Worm (Caenorhabditis elegans): ENCODE measurements around the gene H35N09.2.
A peak's percentile ranks its signal among the peaks of the same experiment; 100 is the strongest.
"Not testable (repeated sequence)": the region's sequence is repeated elsewhere in the genome, so short reads cannot be mapped to it uniquely, and the experiment has no call there.

The H35N09.2 gene

ce11 chrX:8612278-8612677 is 7.4 kb upstream of the H35N09.2 start:
- TF ChIP-seq unc-39 (tag; optimal IDR thresholded peaks at IDR 0.05) (no peak), Y55F3AM.14 (GFP tag; optimal IDR thresholded peaks at IDR 0.05) (no peak), nhr-237 (tag; optimal IDR thresholded peaks at IDR 0.05) (no peak), sma-3 (GFP tag; optimal IDR thresholded peaks at IDR 0.05) (no peak), lin-13 (GFP tag; optimal IDR thresholded peaks at IDR 0.05) (no peak), ceh-16 (tag; optimal IDR thresholded peaks at IDR 0.05) (no peak), nhr-25 (tag; optimal IDR thresholded peaks at IDR 0.05) (no peak), egl-27 (tag; optimal IDR thresholded peaks at IDR 0.05) (no peak), alr-1 (tag; optimal IDR thresholded peaks at IDR 0.05) (no peak), C34F6.9 (tag; optimal IDR thresholded peaks at IDR 0.05) (no peak)

- not testable (repeated sequence) for TF ChIP-seq ztf-11 (tag; optimal IDR thresholded peaks at IDR 0.05); sma-9 (GFP tag; optimal IDR thresholded peaks at IDR 0.05); sma-9 (tag; optimal IDR thresholded peaks at IDR 0.05); sma-3 (GFP tag; optimal IDR thresholded peaks at IDR 0.05)
Observed at ce11 chrX:8610606-8611005, 5.7 kb upstream of the H35N09.2 start, which contains the start of gene K01A12.4. Gene K01A12.4, plus strand, starts transcription at chrX:8610906.

ce11 chrX:8608756-8609155 is 3.9 kb upstream of the H35N09.2 start:
- TF ChIP-seq blmp-1 (tag; optimal IDR thresholded peaks at IDR 0.05; ENCODE audit: insufficient read depth): no peak
- TF ChIP-seq peb-1 (tag; optimal IDR thresholded peaks at IDR 0.05): no peak
- TF ChIP-seq nhr-25 (tag; optimal IDR thresholded peaks at IDR 0.05): no peak
- no peak for TF ChIP-seq mab-5 (tag; optimal IDR thresholded peaks at IDR 0.05)
- TF ChIP-seq zag-1 (tag; optimal IDR thresholded peaks at IDR 0.05): no peak
- TF ChIP-seq sma-9 (GFP tag; optimal IDR thresholded peaks at IDR 0.05): peak; percentile 48
- TF ChIP-seq sma-9 (tag; optimal IDR thresholded peaks at IDR 0.05): no peak
- peak; percentile 9 for TF ChIP-seq fos-1 (tag; optimal IDR thresholded peaks at IDR 0.05)
- TF ChIP-seq mdl-1 (tag; optimal IDR thresholded peaks at IDR 0.05): no peak
- TF ChIP-seq unc-62 (GFP tag; optimal IDR thresholded peaks at IDR 0.05): no peak
- TF ChIP-seq nhr-21 (tag; optimal IDR thresholded peaks at IDR 0.05): peak; percentile 8
- no peak for TF ChIP-seq unc-39 (tag; optimal IDR thresholded peaks at IDR 0.05)
- no peak for TF ChIP-seq ztf-1 (GFP tag; conservative IDR thresholded peaks at IDR 0.05)
- TF ChIP-seq F13H6.1 (tag; optimal IDR thresholded peaks at IDR 0.05): peak; percentile 27
- TF ChIP-seq lin-39 (tag; optimal IDR thresholded peaks at IDR 0.05): no peak
- peak; percentile 29 for TF ChIP-seq nhr-129 (tag; optimal IDR thresholded peaks at IDR 0.05)
- TF ChIP-seq gmeb-1 (tag; optimal IDR thresholded peaks at IDR 0.05): peak; percentile 59
- TF ChIP-seq nhr-6 (tag; optimal IDR thresholded peaks at IDR 0.05): no peak
- TF ChIP-seq lsy-2 (tag; optimal IDR thresholded peaks at IDR 0.05): peak in 1 of 2 experiments; percentile 42
- no peak for TF ChIP-seq ztf-11 (tag; optimal IDR thresholded peaks at IDR 0.05)
- no peak for TF ChIP-seq ceh-16 (tag; optimal IDR thresholded peaks at IDR 0.05)
- TF ChIP-seq aly-2 (tag; optimal IDR thresholded peaks at IDR 0.05): no peak
- no peak for TF ChIP-seq ztf-4 (tag; optimal IDR thresholded peaks at IDR 0.05)
- TF ChIP-seq sma-3 (GFP tag; optimal IDR thresholded peaks at IDR 0.05): peak; percentile 48
- no peak for TF ChIP-seq skn-1 (tag; optimal IDR thresholded peaks at IDR 0.05)
- no peak for TF ChIP-seq nhr-77 (tag; optimal IDR thresholded peaks at IDR 0.05)
- no peak for TF ChIP-seq dmd-4 (tag; optimal IDR thresholded peaks at IDR 0.05)
- TF ChIP-seq elt-3 (tag; optimal IDR thresholded peaks at IDR 0.05): no peak
- no peak for TF ChIP-seq ceh-82 (tag; optimal IDR thresholded peaks at IDR 0.05)
- peak; percentile 4 for TF ChIP-seq crh-2 (tag; optimal IDR thresholded peaks at IDR 0.05)
- no peak for TF ChIP-seq nhr-23 (tag; optimal IDR thresholded peaks at IDR 0.05)
- TF ChIP-seq ZK546.5 (tag; optimal IDR thresholded peaks at IDR 0.05): no peak
- no peak for TF ChIP-seq nhr-10 (tag; optimal IDR thresholded peaks at IDR 0.05)
- no peak for TF ChIP-seq lin-11 (tag; optimal IDR thresholded peaks at IDR 0.05)

ce11 chrX:8604160-8604559 is 698 bp downstream of the H35N09.2 start:
- TF ChIP-seq sma-9 (GFP tag; optimal IDR thresholded peaks at IDR 0.05) (peak; percentile 16), sma-9 (tag; optimal IDR thresholded peaks at IDR 0.05) (no peak), lsy-2 (tag; optimal IDR thresholded peaks at IDR 0.05) (no peak), ceh-16 (tag; optimal IDR thresholded peaks at IDR 0.05) (no peak), ztf-1 (GFP tag; conservative IDR thresholded peaks at IDR 0.05) (no peak), ztf-11 (tag; optimal IDR thresholded peaks at IDR 0.05) (no peak), ama-1 (optimal IDR thresholded peaks at IDR 0.05) (no peak), alr-1 (tag; optimal IDR thresholded peaks at IDR 0.05) (no peak), snpc-4 (tag; optimal IDR thresholded peaks at IDR 0.05) (no peak), ztf-4 (tag; optimal IDR thresholded peaks at IDR 0.05) (no peak), fos-1 (tag; optimal IDR thresholded peaks at IDR 0.05) (peak; percentile 45)
